Fruit fly (Drosophila melanogaster): ENCODE results near the gene CG12219.

Gene CG12219

DNA sequence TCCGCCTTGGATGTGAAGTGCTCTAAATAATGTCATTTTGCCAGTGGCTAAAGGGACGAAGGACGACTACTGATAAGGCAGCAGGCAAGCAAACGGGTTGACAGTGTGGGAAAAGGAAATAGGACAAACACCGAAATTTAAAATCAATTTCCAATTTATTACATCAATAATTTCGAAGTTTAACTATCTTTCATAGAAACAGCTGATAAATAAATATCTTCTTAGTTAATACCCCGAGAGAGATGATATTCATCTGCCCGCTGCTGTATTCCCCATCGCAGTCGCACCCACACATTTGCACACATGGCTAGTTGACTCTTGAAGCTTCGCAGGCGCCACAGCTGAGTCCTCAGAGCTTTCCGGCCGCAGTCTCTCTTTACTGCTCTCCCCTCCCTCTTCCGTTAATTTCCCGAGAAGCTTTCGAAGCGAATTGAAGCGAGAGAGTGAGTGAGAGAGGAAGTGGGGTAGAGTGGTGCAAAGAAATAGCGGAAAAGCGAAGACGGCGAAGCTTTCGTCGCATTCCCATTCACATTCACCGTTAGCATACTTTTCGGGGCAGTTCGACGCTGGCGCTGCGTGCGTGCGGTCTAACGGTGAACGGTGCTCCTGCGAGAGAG, 15.9 kb upstream of the CG12219 start (continued):
- TF ChIP-seq corto (GFP tag; optimal IDR thresholded peaks at IDR 0.05): no peak
- no peak for TF ChIP-seq YL-1 (GFP tag; optimal IDR thresholded peaks at IDR 0.05)
- TF ChIP-seq TFAM (GFP tag; optimal IDR thresholded peaks at IDR 0.05): no peak
- TF ChIP-seq BtbVII (GFP tag; optimal IDR thresholded peaks at IDR 0.05): peak; percentile 51
- no peak for TF ChIP-seq Opbp (GFP tag; IDR thresholded peaks at IDR 0.05; ENCODE audit: partially characterized antibody)
- peak; percentile 38 for TF ChIP-seq CG9437 (GFP tag; optimal IDR thresholded peaks at IDR 0.05)
- TF ChIP-seq CG11504 (tag; optimal IDR thresholded peaks at IDR 0.05): peak; percentile 73
- TF ChIP-seq CG17612 (GFP tag; IDR thresholded peaks at IDR 0.05): no peak
- no peak for TF ChIP-seq Sin3A (optimal IDR thresholded peaks at IDR 0.05)
- peak; percentile 64; the same call in 2 of the 3 replicates for TF ChIP-seq zfh1 (GFP tag; IDR thresholded peaks at IDR 0.05)
- peak; percentile 75 for TF ChIP-seq CG6813 (GFP tag; optimal IDR thresholded peaks at IDR 0.05)
- no peak for TF ChIP-seq hbn (GFP tag; IDR thresholded peaks at IDR 0.05; ENCODE audit: partially characterized antibody)
- TF ChIP-seq tll (GFP tag; optimal IDR thresholded peaks at IDR 0.05): no peak
- TF ChIP-seq Hmx (GFP tag; optimal IDR thresholded peaks at IDR 0.05): no peak
- TF ChIP-seq zfh2 (GFP tag; optimal IDR thresholded peaks at IDR 0.05): peak; percentile 26
- TF ChIP-seq disco-r (GFP tag; optimal IDR thresholded peaks at IDR 0.05): peak; percentile 10
- peak; percentile 76 for TF ChIP-seq Taf1 (GFP tag; IDR thresholded peaks at IDR 0.05)
- 0 out of 3 replicates have a peak, but pooled peaks have one; percentile 31 for TF ChIP-seq CG11093 (GFP tag; IDR thresholded peaks at IDR 0.05)
- no peak for TF ChIP-seq Bteb2 (GFP tag; optimal IDR thresholded peaks at IDR 0.05)
- TF ChIP-seq Mad (GFP tag; optimal IDR thresholded peaks at IDR 0.05): no peak
- TF ChIP-seq CG6272 (GFP tag; IDR thresholded peaks at IDR 0.05): no peak
- no peak for TF ChIP-seq Dp (GFP tag; optimal IDR thresholded peaks at IDR 0.05)
- no peak for TF ChIP-seq HmgD (GFP tag; optimal IDR thresholded peaks at IDR 0.05)
- TF ChIP-seq CG3281 (GFP tag; optimal IDR thresholded peaks at IDR 0.05): peak; percentile 78
- TF ChIP-seq gem (tag; optimal IDR thresholded peaks at IDR 0.05): peak; percentile 66
- TF ChIP-seq bowl (GFP tag; IDR thresholded peaks at IDR 0.05): peak; percentile 53; the same call in 1 of the 2 replicates
- TF ChIP-seq CG10959 (GFP tag; IDR thresholded peaks at IDR 0.05): no peak
- TF ChIP-seq Doc2 (GFP tag; IDR thresholded peaks at IDR 0.05): no peak
- no peak for TF ChIP-seq CG1024 (GFP tag; IDR thresholded peaks at IDR 0.05)
- no peak for TF ChIP-seq sna (GFP tag; IDR thresholded peaks at IDR 0.05; ENCODE audit: partially characterized antibody)
- TF ChIP-seq wor (GFP tag; IDR thresholded peaks at IDR 0.05): peak; percentile 45
- TF ChIP-seq lbe (GFP tag; optimal IDR thresholded peaks at IDR 0.05): no peak
- TF ChIP-seq HmgZ (tag; optimal IDR thresholded peaks at IDR 0.05): peak; percentile 36
- TF ChIP-seq ewg (GFP tag; optimal IDR thresholded peaks at IDR 0.05): peak; percentile 27
- peak; percentile 72 for TF ChIP-seq Mrtf (GFP tag; IDR thresholded peaks at IDR 0.05)
- no peak for TF ChIP-seq CG7963 (GFP tag; IDR thresholded peaks at IDR 0.05; ENCODE audit: partially characterized antibody)
- TF ChIP-seq CG18619 (GFP tag; optimal IDR thresholded peaks at IDR 0.05): peak; percentile 66
- no peak for TF ChIP-seq Elba2 (GFP tag; optimal IDR thresholded peaks at IDR 0.05)
- TF ChIP-seq Pdp1 (GFP tag; optimal IDR thresholded peaks at IDR 0.05): peak in 1 of 2 experiments; percentile 25
- peak; percentile 62 for TF ChIP-seq esg (GFP tag; conservative IDR thresholded peaks at IDR 0.05)
- no peak for TF ChIP-seq kah (GFP tag; optimal IDR thresholded peaks at IDR 0.05)
- TF ChIP-seq ham (GFP tag; IDR thresholded peaks at IDR 0.05): no peak; the same call in 1 of the 2 replicates
- TF ChIP-seq PHDP (tag; optimal IDR thresholded peaks at IDR 0.05): peak; percentile 67
- TF ChIP-seq exex (tag; optimal IDR thresholded peaks at IDR 0.05): peak; percentile 18
- peak; percentile 68 for TF ChIP-seq CG17328 (GFP tag; IDR thresholded peaks at IDR 0.05)
- TF ChIP-seq NfI (GFP tag; optimal IDR thresholded peaks at IDR 0.05): peak; percentile 48
- no peak for TF ChIP-seq kay (GFP tag; optimal IDR thresholded peaks at IDR 0.05)
- peak; percentile 10 for TF ChIP-seq ab (GFP tag; optimal IDR thresholded peaks at IDR 0.05)
- peak; percentile 70 for TF ChIP-seq ranshi (GFP tag; IDR thresholded peaks at IDR 0.05)
- no peak for TF ChIP-seq C15 (GFP tag; IDR thresholded peaks at IDR 0.05)
